Worm (Caenorhabditis elegans): ENCODE results near the gene ubc-7.
A peak's percentile ranks its signal among the peaks of the same experiment; 100 is the strongest.

ubc-7 gene

DNA sequence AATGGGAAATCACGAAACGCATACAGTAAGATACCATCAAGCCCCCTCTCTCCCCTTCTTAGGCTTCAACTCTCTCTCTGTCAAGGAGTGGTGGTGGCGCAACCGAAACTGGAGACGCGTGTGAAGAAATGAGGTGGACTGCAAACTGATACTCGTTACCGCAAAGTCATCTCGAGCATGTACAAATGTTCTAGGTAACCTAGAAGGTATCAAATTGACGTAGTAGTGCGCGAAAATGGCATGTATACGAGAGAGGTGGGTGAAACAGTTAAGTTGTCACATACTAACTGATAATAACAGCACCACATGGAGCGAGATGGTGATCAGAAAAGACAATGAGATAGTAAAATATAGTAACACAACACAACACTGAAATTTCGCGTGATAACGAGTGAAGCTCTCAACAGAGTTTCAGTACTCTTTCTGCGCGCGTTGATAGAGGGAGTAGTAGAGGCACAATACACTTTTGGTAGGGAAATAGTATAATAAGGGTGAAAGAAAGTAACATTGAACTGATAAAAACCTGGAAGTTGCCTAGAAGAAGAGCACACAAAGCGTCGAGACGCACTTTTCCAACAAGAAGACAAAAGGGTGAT is 7.3 kb upstream of the ubc-7 start:
- TF ChIP-seq sma-9 (GFP tag; optimal IDR thresholded peaks at IDR 0.05) (peak; percentile 17), sma-9 (tag; optimal IDR thresholded peaks at IDR 0.05) (no peak), crh-2 (tag; optimal IDR thresholded peaks at IDR 0.05) (peak; percentile 35), Y55F3AM.14 (GFP tag; optimal IDR thresholded peaks at IDR 0.05) (peak; percentile 21), sma-3 (GFP tag; optimal IDR thresholded peaks at IDR 0.05) (peak; percentile 14), sem-4 (tag; optimal IDR thresholded peaks at IDR 0.05) (no peak), fos-1 (tag; optimal IDR thresholded peaks at IDR 0.05) (peak; percentile 62)

DNA sequence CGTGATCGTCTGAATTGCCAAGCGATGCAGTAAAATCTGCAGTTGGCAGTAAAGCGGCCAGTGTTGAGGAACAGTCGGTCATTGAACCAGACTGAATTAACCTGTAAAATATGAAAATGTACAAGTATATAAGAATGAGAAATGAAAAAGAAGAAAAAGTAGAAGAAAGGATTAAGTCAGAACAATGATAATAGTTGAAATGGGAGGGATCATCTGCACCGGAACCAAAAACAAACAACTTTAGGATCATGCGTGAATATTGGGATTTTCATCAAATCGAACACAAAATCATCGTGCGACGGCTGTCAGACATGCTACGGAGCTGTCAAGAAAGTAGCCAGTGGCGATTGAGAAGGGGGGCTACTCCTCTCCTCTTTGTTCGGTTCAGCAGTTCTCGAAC is 6.0 kb upstream of the ubc-7 start, which contains the start of gene gei-13:
TSS of gene gei-13 (minus strand) at position 101 of the 400 bp plus-strand sequence.
- no peak for TF ChIP-seq R02D3.7 (tag; optimal IDR thresholded peaks at IDR 0.05)
- TF ChIP-seq ztf-1 (GFP tag; conservative IDR thresholded peaks at IDR 0.05) = no peak
- no peak for TF ChIP-seq unc-62 (GFP tag; optimal IDR thresholded peaks at IDR 0.05)
- no peak for TF ChIP-seq lsy-2 (tag; optimal IDR thresholded peaks at IDR 0.05)
- no peak for TF ChIP-seq ztf-11 (tag; optimal IDR thresholded peaks at IDR 0.05)
- TF ChIP-seq snpc-4 (tag; optimal IDR thresholded peaks at IDR 0.05) = no peak
- TF ChIP-seq unc-55 (GFP tag; optimal IDR thresholded peaks at IDR 0.05) = no peak
- TF ChIP-seq ceh-16 (tag; optimal IDR thresholded peaks at IDR 0.05) = no peak
- no peak for TF ChIP-seq sma-9 (GFP tag; optimal IDR thresholded peaks at IDR 0.05)
- no peak for TF ChIP-seq sma-9 (tag; optimal IDR thresholded peaks at IDR 0.05)

DNA sequence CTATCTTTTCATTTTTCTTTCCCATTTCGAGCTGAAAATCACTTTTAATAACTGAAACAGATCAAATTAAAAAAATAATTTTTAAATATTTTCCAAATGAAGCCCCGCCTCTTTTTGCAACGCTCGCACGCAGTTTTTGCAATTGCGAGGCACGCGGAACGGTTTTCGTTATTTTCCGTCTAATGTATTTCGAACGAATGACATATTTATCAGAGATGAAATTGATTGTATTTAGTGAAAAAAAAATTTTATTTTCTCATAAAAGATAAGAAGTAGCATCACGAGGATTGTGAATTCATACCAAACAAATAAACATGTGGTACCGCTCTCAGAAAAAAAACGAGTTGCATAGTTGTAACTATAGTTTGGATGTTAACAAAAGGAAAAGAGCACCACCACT is 1.1 kb downstream of the ubc-7 start, which contains the start of gene rpac-19:
TSS of gene rpac-19 (minus strand) at position 31 of the 400 bp plus-strand sequence.
- TF ChIP-seq sma-9 (GFP tag; optimal IDR thresholded peaks at IDR 0.05) (peak; percentile 69), sma-9 (tag; optimal IDR thresholded peaks at IDR 0.05) (no peak), ama-1 (optimal IDR thresholded peaks at IDR 0.05) (peak; percentile 64), ceh-82 (tag; optimal IDR thresholded peaks at IDR 0.05) (no peak), fos-1 (tag; optimal IDR thresholded peaks at IDR 0.05) (peak; percentile 4), mbf-1 (tag; optimal IDR thresholded peaks at IDR 0.05) (no peak), ztf-11 (tag; optimal IDR thresholded peaks at IDR 0.05) (no peak), crh-2 (tag; optimal IDR thresholded peaks at IDR 0.05) (peak; percentile 75), lin-39 (tag; optimal IDR thresholded peaks at IDR 0.05) (no peak), nhr-237 (tag; optimal IDR thresholded peaks at IDR 0.05) (peak; percentile 19), sma-3 (GFP tag; optimal IDR thresholded peaks at IDR 0.05) (peak; percentile 85), sem-4 (tag; optimal IDR thresholded peaks at IDR 0.05) (peak; percentile 77), nhr-11 (tag; optimal IDR thresholded peaks at IDR 0.05) (no peak), peb-1 (tag; optimal IDR thresholded peaks at IDR 0.05) (no peak), unc-39 (tag; optimal IDR thresholded peaks at IDR 0.05) (no peak), F13H6.1 (tag; optimal IDR thresholded peaks at IDR 0.05) (peak; percentile 72), nhr-10 (tag; optimal IDR thresholded peaks at IDR 0.05) (no peak), R02D3.7 (tag; optimal IDR thresholded peaks at IDR 0.05) (no peak), egl-27 (tag; optimal IDR thresholded peaks at IDR 0.05) (peak; percentile 6), aly-2 (tag; optimal IDR thresholded peaks at IDR 0.05) (no peak), ztf-4 (tag; optimal IDR thresholded peaks at IDR 0.05) (peak; percentile 55), lsy-2 (tag; optimal IDR thresholded peaks at IDR 0.05) (peak in 1 of 2 experiments; percentile 76), ceh-16 (tag; optimal IDR thresholded peaks at IDR 0.05) (no peak), skn-1 (tag; optimal IDR thresholded peaks at IDR 0.05) (peak; percentile 66), nhr-25 (tag; optimal IDR thresholded peaks at IDR 0.05) (peak; percentile 58), nhr-12 (tag; optimal IDR thresholded peaks at IDR 0.05) (no peak), nhr-21 (tag; optimal IDR thresholded peaks at IDR 0.05) (no peak), gmeb-1 (tag; optimal IDR thresholded peaks at IDR 0.05) (peak; percentile 80), nhr-129 (tag; optimal IDR thresholded peaks at IDR 0.05) (peak; percentile 35), C34F6.9 (tag; optimal IDR thresholded peaks at IDR 0.05) (peak; percentile 63), Y55F3AM.14 (GFP tag; optimal IDR thresholded peaks at IDR 0.05) (peak; percentile 17), elt-3 (tag; optimal IDR thresholded peaks at IDR 0.05) (no peak), unc-55 (GFP tag; optimal IDR thresholded peaks at IDR 0.05) (peak; percentile 57), zag-1 (tag; optimal IDR thresholded peaks at IDR 0.05) (no peak), ztf-1 (GFP tag; conservative IDR thresholded peaks at IDR 0.05) (no peak), dmd-4 (tag; optimal IDR thresholded peaks at IDR 0.05) (no peak), lin-13 (GFP tag; optimal IDR thresholded peaks at IDR 0.05) (peak; percentile 72)

Measured in whole organism, L2 larva.